Worm (Caenorhabditis elegans) whole organism, L1 larva: ENCODE measurements around the gene polh-1.

Experiments
- C16A3.4 ChIP-seq: fragments of 150-350 bp; optimal IDR thresholded peaks from 2 replicates; lab custom pipeline; 2014; ENCODE audit warnings: missing biosample characterization, missing genetic modification characterization
- Y116A8C.19 ChIP-seq: sonication (generic microtip); optimal IDR thresholded peaks from 2 replicates; lab custom pipeline; 2016; ENCODE audit warnings: missing compliant biosample characterization, missing genetic modification characterization, borderline replicate concordance
- alr-1 ChIP-seq: fragments of 200-800 bp; sonication (Bioruptor generic); optimal IDR thresholded peaks from 2 replicates; lab custom pipeline; 2018; ENCODE audit warnings: borderline replicate concordance, mild to moderate bottlenecking, missing genetic modification characterization, missing compliant biosample characterization
- blmp-1 ChIP-seq: fragments of 150-350 bp; optimal IDR thresholded peaks from 2 replicates; lab custom pipeline; 2014; ENCODE audit warnings: missing biosample characterization, missing genetic modification characterization
- ceh-88 ChIP-seq: fragments of 200-800 bp; sonication (Bioruptor generic); IDR thresholded peaks from 2 replicates; pipeline ENCODE4 v1.3.6; 2022; ENCODE audit warnings: missing genetic modification characterization, missing compliant biosample characterization
- efl-1 ChIP-seq, 4 experiments: fragments of 150-350 bp; optimal IDR thresholded peaks in 3 of 4; peaks in 1 of 4; 1 replicate in 1 of 4; 2 replicates in 3 of 4; lab custom pipeline; 2014; ENCODE audit warnings: missing biosample characterization in 2 of 4, missing genetic modification characterization in 2 of 4, missing genetic modification reagents in 2 of 4
- egl-13 ChIP-seq: sonication (generic microtip); optimal IDR thresholded peaks from 2 replicates; lab custom pipeline; 2016; ENCODE audit warnings: missing genotype, missing genetic modification reagents, missing genetic modification characterization, missing compliant biosample characterization
- ets-5 ChIP-seq: fragments of 200-800 bp; sonication (Bioruptor generic); IDR thresholded peaks from 2 replicates; pipeline ENCODE4 v1.3.6; 2022; ENCODE audit warnings: missing genetic modification characterization, missing compliant biosample characterization
- fkh-10 ChIP-seq: sonication (generic microtip); optimal IDR thresholded peaks from 2 replicates; lab custom pipeline; 2017; ENCODE audit warnings: missing biosample characterization, missing genetic modification reagents, missing genetic modification characterization
- fkh-8 ChIP-seq: sonication (generic microtip); optimal IDR thresholded peaks from 2 replicates; lab custom pipeline; 2016; ENCODE audit warnings: mild to moderate bottlenecking, missing genetic modification characterization, missing compliant biosample characterization
- hlh-17 ChIP-seq: fragments of 200-800 bp; sonication (Bioruptor generic); optimal IDR thresholded peaks from 2 replicates; lab custom pipeline; 2018; ENCODE audit warnings: missing genetic modification characterization, mild to moderate bottlenecking, missing compliant biosample characterization, moderate library complexity, borderline replicate concordance
- hlh-4 ChIP-seq: sonication (generic microtip); optimal IDR thresholded peaks from 2 replicates; lab custom pipeline; 2016; ENCODE audit warnings: mild to moderate bottlenecking, missing genetic modification characterization, missing compliant biosample characterization
- hpl-2 ChIP-seq: fragments of 150-350 bp; optimal IDR thresholded peaks from 2 replicates; lab custom pipeline; 2014; ENCODE audit warnings: missing biosample characterization, missing genetic modification reagents, missing genetic modification characterization
- irx-1 ChIP-seq: sonication (generic microtip); optimal IDR thresholded peaks from 2 replicates; lab custom pipeline; 2016; ENCODE audit warnings: missing genetic modification characterization, missing compliant biosample characterization
- isw-1 ChIP-seq: fragments of 200-800 bp; sonication (Bioruptor generic); IDR thresholded peaks from 2 replicates; pipeline ENCODE4 v1.3.6; 2022; ENCODE audit warnings: missing genetic modification characterization, missing compliant biosample characterization
- lin-13 ChIP-seq: fragments of 150-350 bp; optimal IDR thresholded peaks from 2 replicates; lab custom pipeline; 2014; ENCODE audit warnings: missing biosample characterization, missing genetic modification reagents, missing genetic modification characterization
- lin-15B ChIP-seq: fragments of 150-350 bp; sonication (generic microtip); optimal IDR thresholded peaks from 3 replicates; lab custom pipeline; 2014; ENCODE audit warnings: missing biosample characterization, missing genetic modification characterization
- lin-35 ChIP-seq, 2 experiments: fragments of 150-350 bp; optimal IDR thresholded peaks; 2 replicates each; lab custom pipeline; 2014; ENCODE audit warnings: missing biosample characterization in 2 of 2, missing genetic modification characterization in 2 of 2, missing genetic modification reagents in 2 of 2
- lin-39 ChIP-seq: fragments of 150-350 bp; optimal IDR thresholded peaks from 2 replicates; lab custom pipeline; 2014; ENCODE audit warnings: missing biosample characterization, missing genetic modification reagents, missing genetic modification characterization
- lir-3 ChIP-seq: sonication (generic microtip); optimal IDR thresholded peaks from 2 replicates; lab custom pipeline; 2016; ENCODE audit warnings: mild to moderate bottlenecking, missing genetic modification characterization, moderate library complexity, missing compliant biosample characterization; ENCODE audit not compliant: poor library complexity
- lsy-2 ChIP-seq, 2 experiments: fragments of 150-350 bp; optimal IDR thresholded peaks; 2 replicates each; lab custom pipeline; 2014; ENCODE audit warnings: missing biosample characterization in 2 of 2, missing genetic modification characterization in 2 of 2
- mdl-1 ChIP-seq, 2 experiments: fragments of 150-350 bp; optimal IDR thresholded peaks; 2 replicates each; lab custom pipeline; 2014 to 2017; ENCODE audit warnings: missing biosample characterization in 2 of 2, missing genetic modification characterization in 2 of 2, inconsistent platforms in 1 of 2
- mef-2 ChIP-seq: fragments of 150-350 bp; optimal IDR thresholded peaks from 2 replicates; lab custom pipeline; 2014; ENCODE audit warnings: missing biosample characterization, missing genetic modification characterization
- nhr-19 ChIP-seq: fragments of 200-800 bp; sonication (Bioruptor generic); conservative IDR thresholded peaks from 2 replicates; pipeline ENCODE4 v1.3.6; 2022; ENCODE audit warnings: missing genetic modification characterization, missing compliant biosample characterization
- nhr-71 ChIP-seq: sonication (generic microtip); optimal IDR thresholded peaks from 2 replicates; lab custom pipeline; 2016; ENCODE audit warnings: mild to moderate bottlenecking, missing genetic modification characterization, moderate library complexity, missing compliant biosample characterization
- nhr-76 ChIP-seq: sonication (generic microtip); optimal IDR thresholded peaks from 2 replicates; lab custom pipeline; 2017; ENCODE audit warnings: missing biosample characterization, missing genetic modification characterization
- nhr-85 ChIP-seq: sonication (generic microtip); peaks from one replicate; lab custom pipeline; 2016; ENCODE audit warnings: missing genetic modification characterization, inconsistent platforms, missing compliant biosample characterization
- pag-3 ChIP-seq: sonication (generic microtip); optimal IDR thresholded peaks from 2 replicates; lab custom pipeline; 2017; ENCODE audit warnings: missing genetic modification characterization, mild to moderate bottlenecking, missing compliant biosample characterization, antibody characterized with exemption, borderline replicate concordance; ENCODE audit not compliant: insufficient read depth
- pax-3 ChIP-seq: fragments of 200-800 bp; sonication (Bioruptor generic); optimal IDR thresholded peaks from 2 replicates; lab custom pipeline; 2018; ENCODE audit warnings: mild to moderate bottlenecking, missing genetic modification characterization, moderate library complexity, missing compliant biosample characterization
- rnt-1 ChIP-seq: sonication (generic microtip); optimal IDR thresholded peaks from 2 replicates; lab custom pipeline; 2016; ENCODE audit warnings: mild to moderate bottlenecking, missing genetic modification characterization, moderate library complexity, missing compliant biosample characterization
- snu-23 ChIP-seq: sonication (generic microtip); optimal IDR thresholded peaks from 2 replicates; lab custom pipeline; 2016; ENCODE audit warnings: missing genetic modification characterization, missing compliant biosample characterization
- sup-37 ChIP-seq: fragments of 200-800 bp; sonication (Bioruptor generic); optimal IDR thresholded peaks from 2 replicates; lab custom pipeline; 2018; ENCODE audit warnings: mild to moderate bottlenecking, missing genetic modification characterization, missing compliant biosample characterization
- tlp-1 ChIP-seq: fragments of 150-350 bp; optimal IDR thresholded peaks from 2 replicates; lab custom pipeline; 2014; ENCODE audit warnings: missing biosample characterization, missing genetic modification characterization
- unc-130 ChIP-seq: fragments of 150-350 bp; optimal IDR thresholded peaks from 2 replicates; lab custom pipeline; 2017; ENCODE audit warnings: missing biosample characterization, missing genetic modification characterization, inconsistent platforms
- unc-86 ChIP-seq: sonication (generic microtip); optimal IDR thresholded peaks from 2 replicates; lab custom pipeline; 2016; ENCODE audit warnings: missing genetic modification characterization, missing compliant biosample characterization
- unc-98 ChIP-seq: fragments of 200-800 bp; sonication (Bioruptor generic); IDR thresholded peaks from 2 replicates; pipeline ENCODE4 v1.3.6; 2022; ENCODE audit warnings: missing genetic modification characterization, missing compliant biosample characterization
- xbp-1 ChIP-seq: sonication (generic microtip); optimal IDR thresholded peaks from 2 replicates; lab custom pipeline; 2016; ENCODE audit warnings: missing genetic modification characterization, missing compliant biosample characterization
- zip-4 ChIP-seq: fragments of 200-800 bp; sonication (Bioruptor generic); optimal IDR thresholded peaks from 2 replicates; lab custom pipeline; 2018; ENCODE audit warnings: mild to moderate bottlenecking, missing genetic modification characterization, moderate library complexity, missing compliant biosample characterization
- ztf-11 ChIP-seq, 2 experiments: sonication (generic microtip); optimal IDR thresholded peaks; 2 replicates each; lab custom pipeline; 2016 to 2017; ENCODE audit warnings: missing genetic modification characterization in 2 of 2, missing biosample characterization in 1 of 2, missing compliant biosample characterization in 1 of 2
- ztf-4 ChIP-seq: fragments of 150-350 bp; optimal IDR thresholded peaks from 2 replicates; lab custom pipeline; 2014; ENCODE audit warnings: missing biosample characterization, missing genetic modification characterization

Gene polh-1

ce11 chrIII:1905589-1905988 lies 44.5 kb downstream of the polh-1 start, which contains the start of the genes B0524.6 and pqn-41 (continued):
- TF ChIP-seq lin-35 (GFP tag; optimal IDR thresholded peaks at IDR 0.05; lab: Kevin White, UChicago) (peak; percentile 71 to 76), nhr-85 (peak; percentile 80), rnt-1 (tag; lab: Kevin White, UChicago) (no peak), C16A3.4 (peak; percentile 25), hlh-17 (no peak), lir-3 (tag; lab: Kevin White, UChicago) (no peak), egl-13 (tag; lab: Kevin White, UChicago) (no peak), fkh-8 (tag; lab: Kevin White, UChicago) (peak; percentile 58), ztf-4 (tag; lab: Kevin White, UChicago) (no peak), hlh-4 (tag; lab: Kevin White, UChicago) (no peak), unc-98 (GFP tag; lab: Robert Waterston, UW) (no peak), xbp-1 (tag; lab: Kevin White, UChicago) (peak; percentile 57), tlp-1 (tag; lab: Kevin White, UChicago) (no peak), isw-1 (peak; percentile 54), blmp-1 (tag; lab: Kevin White, UChicago) (peak; percentile 63), Y116A8C.19 (tag; lab: Kevin White, UChicago) (no peak), ztf-11 (tag; optimal IDR thresholded peaks at IDR 0.05; lab: Kevin White, UChicago) (peak in 1 of 2 experiments; percentile 5), nhr-71 (tag; lab: Kevin White, UChicago) (no peak), lin-39 (tag; lab: Kevin White, UChicago) (peak; percentile 4), lin-13 (peak; percentile 64), pax-3 (tag; lab: Kevin White, UChicago) (no peak), mef-2 (tag; lab: Kevin White, UChicago) (no peak), unc-130 (tag; lab: Kevin White, UChicago) (peak; percentile 75), lin-15B (tag; lab: Kevin White, UChicago) (peak; percentile 63), nhr-19 (peak; percentile 55), lsy-2 (tag; optimal IDR thresholded peaks at IDR 0.05; lab: Kevin White, UChicago) (peak; percentile 83 to 87), nhr-76 (tag; lab: Kevin White, UChicago) (no peak), irx-1 (tag; lab: Kevin White, UChicago) (no peak), unc-86 (tag; lab: Kevin White, UChicago) (peak; percentile 58), snu-23 (GFP tag; lab: Kevin White, UChicago) (no peak), sup-37 (GFP tag; lab: Kevin White, UChicago) (no peak), alr-1 (no peak), ceh-88 (GFP tag; lab: Robert Waterston, UW) (no peak), fkh-10 (GFP tag; lab: Kevin White, UChicago) (no peak), hpl-2 (GFP tag; lab: Kevin White, UChicago) (no peak)

ce11 chrIII:1903966-1904365 lies 46.1 kb downstream of the polh-1 start:
- no peak for TF ChIP-seq efl-1 (optimal IDR thresholded peaks at IDR 0.05; lab: Kevin White, UChicago)
- no peak for TF ChIP-seq efl-1 (GFP tag; optimal IDR thresholded peaks at IDR 0.05 in 1 of 2; lab: Kevin White, UChicago)
- TF ChIP-seq lin-13: no peak
- TF ChIP-seq mdl-1 (tag; optimal IDR thresholded peaks at IDR 0.05; lab: Kevin White, UChicago): no peak
- TF ChIP-seq lin-35 (GFP tag; optimal IDR thresholded peaks at IDR 0.05; lab: Kevin White, UChicago): no peak
- no peak for TF ChIP-seq hlh-17
- TF ChIP-seq pag-3: no peak
- TF ChIP-seq ztf-4 (tag; lab: Kevin White, UChicago): no peak
- no peak for TF ChIP-seq ets-5 (GFP tag; lab: Robert Waterston, UW)
- TF ChIP-seq tlp-1 (tag; lab: Kevin White, UChicago): no peak
- no peak for TF ChIP-seq zip-4 (GFP tag; lab: Kevin White, UChicago)
- TF ChIP-seq fkh-10 (GFP tag; lab: Kevin White, UChicago): no peak
